Worm (Caenorhabditis elegans) whole organism, midembryonic: ENCODE measurements around the gene mig-32.

Experiments used
- T22C8.4 ChIP-seq: fragments of 200-800 bp; sonication (Bioruptor generic); IDR thresholded peaks from 2 replicates; pipeline ENCODE4 v1.3.6; 2022; ENCODE audit warnings: missing genetic modification characterization, missing compliant biosample characterization
- cog-1 ChIP-seq: sonication (generic microtip); optimal IDR thresholded peaks from 2 replicates; lab custom pipeline; 2016; ENCODE audit warnings: missing genetic modification characterization, missing compliant biosample characterization
- med-1 ChIP-seq: sonication (generic microtip); optimal IDR thresholded peaks from 2 replicates; lab custom pipeline; 2017; ENCODE audit warnings: missing genetic modification characterization, mild to moderate bottlenecking, missing compliant biosample characterization, antibody characterized with exemption, missing genetic modification reagents; ENCODE audit not compliant: insufficient read depth
- tab-1 ChIP-seq: fragments of 200-800 bp; sonication (Bioruptor generic); IDR thresholded peaks from 2 replicates; pipeline ENCODE4 v1.3.6; 2022; ENCODE audit warnings: missing genetic modification characterization, missing compliant biosample characterization
- ztf-23 ChIP-seq: fragments of 200-800 bp; sonication (Bioruptor generic); IDR thresholded peaks from 2 replicates; pipeline ENCODE4 v1.3.6; 2022; ENCODE audit warnings: missing genetic modification reagents, missing genetic modification characterization, missing compliant biosample characterization
- ztf-29 ChIP-seq: fragments of 200-800 bp; sonication (Bioruptor generic); IDR thresholded peaks from 2 replicates; pipeline ENCODE4 v1.3.6; 2022; ENCODE audit warnings: missing genetic modification reagents, missing genetic modification characterization, missing compliant biosample characterization

ce11 chrIV:12122874-12123664, 31.1 kb upstream of the mig-32 start, which contains the start of gene aly-3:
- no peak for TF ChIP-seq ztf-29 (GFP tag; lab: Robert Waterston, UW)
- no peak for TF ChIP-seq tab-1 (GFP tag; lab: Robert Waterston, UW)
- TF ChIP-seq T22C8.4 (GFP tag; lab: Robert Waterston, UW), result no peak
- TF ChIP-seq ztf-23 (GFP tag; lab: Robert Waterston, UW), result no peak
- TF ChIP-seq med-1 (GFP tag; lab: Kevin White, UChicago), result no peak
- no peak for TF ChIP-seq cog-1 (tag; lab: Kevin White, UChicago)
